Fruit fly (Drosophila melanogaster) whole organism, prepupa: ENCODE data around the gene CG43362.

ENCODE experiments used
- Blimp-1 ChIP-seq: fragments of 200-800 bp; sonication (Bioruptor generic); optimal IDR thresholded peaks from 3 replicates; lab custom pipeline; 2017; ENCODE audit warnings: missing biosample characterization, missing genetic modification characterization, mild to moderate bottlenecking, moderate library complexity, missing genetic modification reagents
- CG10669 ChIP-seq: fragments of 200-800 bp; sonication (Bioruptor generic); optimal IDR thresholded peaks from 3 replicates; lab custom pipeline; 2018; ENCODE audit warnings: missing biosample characterization, mild to moderate bottlenecking, missing genetic modification characterization, moderate library complexity
- CG11294 ChIP-seq: fragments of 200-800 bp; sonication (Bioruptor generic); IDR thresholded peaks from 2 replicates; pipeline ENCODE4 v1.3.6; 2022; ENCODE audit warnings: missing biosample characterization, missing genetic modification characterization
- CG11762 ChIP-seq: fragments of 200-800 bp; sonication (Bioruptor generic); optimal IDR thresholded peaks from 3 replicates; lab custom pipeline; 2016; ENCODE audit warnings: missing biosample characterization, missing genetic modification characterization; ENCODE audit not compliant: insufficient read depth
- CG11902 ChIP-seq: fragments of 200-800 bp; sonication (Bioruptor generic); optimal IDR thresholded peaks from 3 replicates; lab custom pipeline; 2016; ENCODE audit warnings: missing biosample characterization, missing genetic modification characterization
- CG1621 ChIP-seq: fragments of 200-800 bp; sonication (Bioruptor generic); optimal IDR thresholded peaks from 3 replicates; lab custom pipeline; 2018; ENCODE audit warnings: missing biosample characterization, mild to moderate bottlenecking, missing genetic modification characterization
- CG16779 ChIP-seq: fragments of 200-800 bp; sonication (Bioruptor generic); optimal IDR thresholded peaks from 3 replicates; lab custom pipeline; 2017; ENCODE audit warnings: missing biosample characterization, mild to moderate bottlenecking, missing genetic modification characterization
- CG31627 ChIP-seq: fragments of 200-800 bp; sonication (Bioruptor generic); optimal IDR thresholded peaks from 3 replicates; lab custom pipeline; 2016; ENCODE audit warnings: missing biosample characterization, missing genetic modification characterization
- CG32006 ChIP-seq: fragments of 200-800 bp; sonication (Bioruptor generic); optimal IDR thresholded peaks from 3 replicates; lab custom pipeline; 2017; ENCODE audit warnings: missing biosample characterization, mild to moderate bottlenecking, missing genetic modification characterization
- CG34406 ChIP-seq: fragments of 200-800 bp; sonication (Bioruptor generic); optimal IDR thresholded peaks from 3 replicates; lab custom pipeline; 2016; ENCODE audit warnings: missing biosample characterization, missing genetic modification characterization
- CG4318 ChIP-seq: fragments of 200-800 bp; sonication (Bioruptor generic); optimal IDR thresholded peaks from 3 replicates; lab custom pipeline; 2017; ENCODE audit warnings: missing biosample characterization, mild to moderate bottlenecking, missing genetic modification characterization
- CG6163 ChIP-seq: fragments of 200-800 bp; sonication (Bioruptor generic); IDR thresholded peaks from 3 replicates; pipeline ENCODE4 v1.3.6; 2022; ENCODE audit warnings: missing biosample characterization, missing genetic modification characterization
- CG6792 ChIP-seq: fragments of 200-800 bp; sonication (Bioruptor generic); optimal IDR thresholded peaks from 3 replicates; lab custom pipeline; 2016; ENCODE audit warnings: missing biosample characterization, missing genetic modification characterization
- CG6808 ChIP-seq: fragments of 200-800 bp; sonication (Bioruptor generic); optimal IDR thresholded peaks from 3 replicates; lab custom pipeline; 2017; ENCODE audit warnings: missing biosample characterization, missing genetic modification characterization, mild to moderate bottlenecking, moderate library complexity, missing genetic modification reagents
- CG8119 ChIP-seq: fragments of 200-800 bp; sonication (Bioruptor generic); IDR thresholded peaks from 3 replicates; pipeline ENCODE4 v1.3.6; 2022; ENCODE audit warnings: missing biosample characterization, missing genetic modification characterization
- CG8319 ChIP-seq: fragments of 200-800 bp; sonication (Bioruptor generic); optimal IDR thresholded peaks from 3 replicates; lab custom pipeline; 2016; ENCODE audit warnings: missing biosample characterization, missing genetic modification characterization
- CG9139 ChIP-seq: fragments of 200-800 bp; sonication (Bioruptor generic); optimal IDR thresholded peaks from 3 replicates; lab custom pipeline; 2017; ENCODE audit warnings: missing biosample characterization, mild to moderate bottlenecking, missing genetic modification characterization
- Eip75B ChIP-seq: fragments of 200-800 bp; sonication (Bioruptor generic); optimal IDR thresholded peaks from 3 replicates; lab custom pipeline; 2016; ENCODE audit warnings: missing biosample characterization, missing genetic modification characterization
- Eip78C ChIP-seq: fragments of 200-800 bp; sonication (Bioruptor generic); peaks from one replicate; lab custom pipeline; 2016; ENCODE audit warnings: missing biosample characterization, missing genetic modification characterization
- Eip93F ChIP-seq: fragments of 200-800 bp; sonication (Bioruptor generic); optimal IDR thresholded peaks from 2 replicates; lab custom pipeline; 2016; ENCODE audit warnings: missing biosample characterization, mild to moderate bottlenecking, missing genetic modification characterization
- Ets21C ChIP-seq: fragments of 200-800 bp; sonication (Bioruptor generic); optimal IDR thresholded peaks from 3 replicates; lab custom pipeline; 2016; ENCODE audit warnings: missing biosample characterization, missing genetic modification characterization
- Ets96B ChIP-seq: fragments of 200-800 bp; optimal IDR thresholded peaks from 2 replicates; lab custom pipeline; 2019; ENCODE audit warnings: missing biosample characterization, mild to moderate bottlenecking, missing genetic modification characterization, moderate library complexity
- Hr39 ChIP-seq: fragments of 200-800 bp; sonication (Bioruptor generic); optimal IDR thresholded peaks from 2 replicates; lab custom pipeline; 2016; ENCODE audit warnings: missing biosample characterization, missing genetic modification characterization
- Hr4 ChIP-seq: fragments of 200-800 bp; sonication (Bioruptor generic); optimal IDR thresholded peaks from 3 replicates; lab custom pipeline; 2016; ENCODE audit warnings: missing biosample characterization, missing genetic modification characterization
- Lpt ChIP-seq: fragments of 200-800 bp; sonication (Bioruptor generic); optimal IDR thresholded peaks from 3 replicates; lab custom pipeline; 2016; ENCODE audit warnings: missing biosample characterization, missing genetic modification characterization
- Met ChIP-seq: fragments of 200-800 bp; sonication (Bioruptor generic); optimal IDR thresholded peaks from 3 replicates; lab custom pipeline; 2016; ENCODE audit warnings: missing biosample characterization, missing genetic modification characterization
- OdsH ChIP-seq: fragments of 200-800 bp; sonication (Bioruptor generic); optimal IDR thresholded peaks from 3 replicates; lab custom pipeline; 2016; ENCODE audit warnings: missing biosample characterization, missing genetic modification characterization
- Smox ChIP-seq: fragments of 200-800 bp; sonication (Bioruptor generic); optimal IDR thresholded peaks from 3 replicates; lab custom pipeline; 2016; ENCODE audit warnings: missing biosample characterization, missing genetic modification characterization
- Sox102F ChIP-seq: fragments of 200-800 bp; sonication (Bioruptor generic); optimal IDR thresholded peaks from 2 replicates; lab custom pipeline; 2016; ENCODE audit warnings: missing biosample characterization, mild to moderate bottlenecking, missing genetic modification characterization
- Sox14 ChIP-seq: fragments of 200-800 bp; sonication (Bioruptor generic); optimal IDR thresholded peaks from 3 replicates; lab custom pipeline; 2016; ENCODE audit warnings: missing biosample characterization, missing genetic modification characterization
- Sox15 ChIP-seq: fragments of 200-800 bp; sonication (Bioruptor generic); optimal IDR thresholded peaks from 3 replicates; lab custom pipeline; 2016; ENCODE audit warnings: missing biosample characterization, missing genetic modification characterization
- acj6 ChIP-seq: fragments of 200-800 bp; sonication (Bioruptor generic); optimal IDR thresholded peaks from 3 replicates; lab custom pipeline; 2016; ENCODE audit warnings: missing biosample characterization, missing genetic modification characterization
- cyc ChIP-seq: fragments of 200-800 bp; sonication (Bioruptor generic); optimal IDR thresholded peaks from 3 replicates; lab custom pipeline; 2016; ENCODE audit warnings: missing biosample characterization, missing genetic modification characterization
- dac ChIP-seq: fragments of 200-800 bp; sonication (Bioruptor generic); optimal IDR thresholded peaks from 2 replicates; lab custom pipeline; 2017; ENCODE audit warnings: missing biosample characterization, mild to moderate bottlenecking, missing genetic modification characterization
- dsx ChIP-seq: fragments of 200-800 bp; optimal IDR thresholded peaks from 3 replicates; lab custom pipeline; 2019; ENCODE audit warnings: missing biosample characterization, mild to moderate bottlenecking, missing genetic modification characterization, moderate library complexity; ENCODE audit not compliant: poor library complexity, severe bottlenecking
- esn ChIP-seq: fragments of 200-800 bp; sonication (Bioruptor generic); optimal IDR thresholded peaks from 2 replicates; lab custom pipeline; 2016; ENCODE audit warnings: missing biosample characterization, mild to moderate bottlenecking, missing genetic modification characterization, moderate library complexity
- fd59A ChIP-seq: fragments of 200-800 bp; sonication (Bioruptor generic); optimal IDR thresholded peaks from 2 replicates; lab custom pipeline; 2017; ENCODE audit warnings: missing biosample characterization, mild to moderate bottlenecking, missing genetic modification characterization, missing genetic modification reagents
- fd85E ChIP-seq: fragments of 200-800 bp; sonication (Bioruptor generic); optimal IDR thresholded peaks from 3 replicates; lab custom pipeline; 2016; ENCODE audit warnings: missing biosample characterization, missing genetic modification characterization
- fkh ChIP-seq: fragments of 200-800 bp; sonication (Bioruptor generic); optimal IDR thresholded peaks from 3 replicates; lab custom pipeline; 2017; ENCODE audit warnings: missing biosample characterization, mild to moderate bottlenecking, missing genetic modification characterization, moderate library complexity
- lz ChIP-seq: fragments of 200-800 bp; sonication (Bioruptor generic); optimal IDR thresholded peaks from 3 replicates; lab custom pipeline; 2016; ENCODE audit warnings: missing biosample characterization, missing genetic modification characterization
- net ChIP-seq: fragments of 200-800 bp; sonication (Bioruptor generic); optimal IDR thresholded peaks from 3 replicates; lab custom pipeline; 2016; ENCODE audit warnings: missing biosample characterization, missing genetic modification characterization
- pdm3 ChIP-seq: fragments of 200-800 bp; sonication (Bioruptor generic); optimal IDR thresholded peaks from 3 replicates; lab custom pipeline; 2016; ENCODE audit warnings: missing biosample characterization, missing genetic modification characterization
- spab ChIP-seq: fragments of 200-800 bp; sonication (Bioruptor generic); optimal IDR thresholded peaks from 2 replicates; lab custom pipeline; 2017; ENCODE audit warnings: missing biosample characterization, mild to moderate bottlenecking, missing genetic modification characterization, missing genetic modification reagents
- svp ChIP-seq: fragments of 200-800 bp; sonication (Bioruptor generic); peaks from one replicate; lab custom pipeline; 2016; ENCODE audit warnings: missing biosample characterization, missing genetic modification characterization
- vri ChIP-seq: fragments of 200-800 bp; sonication (Bioruptor generic); optimal IDR thresholded peaks from 3 replicates; lab custom pipeline; 2016; ENCODE audit warnings: missing biosample characterization, mild to moderate bottlenecking, missing genetic modification characterization

Gene CG43362

DNA sequence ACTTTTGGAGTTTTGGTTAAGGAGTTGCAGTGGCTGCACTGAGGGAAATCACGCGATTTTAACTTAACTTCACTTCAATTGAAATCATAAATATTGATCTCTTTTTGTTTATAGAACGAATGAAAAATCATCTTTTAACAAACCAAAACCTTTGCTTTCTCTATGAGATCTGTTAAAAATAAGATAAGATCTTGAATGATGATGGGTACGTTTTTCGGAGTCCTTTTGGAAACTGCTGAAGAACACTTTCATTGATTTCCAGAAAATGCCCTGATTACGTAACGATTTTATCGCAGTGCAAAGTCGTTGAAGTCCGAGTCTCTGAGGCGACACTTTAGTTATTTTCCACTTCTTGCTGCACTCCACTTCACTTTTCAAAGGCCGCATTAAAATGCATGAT is 21.0 kb upstream of the CG43362 start (continued):
- TF ChIP-seq fkh: no peak
- TF ChIP-seq Eip93F (GFP tag; lab: Kevin White, UChicago): peak; percentile 39
- peak; percentile 88 for TF ChIP-seq vri (GFP tag; lab: Kevin White, UChicago)
- TF ChIP-seq Eip78C: peak; percentile 97
- TF ChIP-seq CG16779 (tag; lab: Kevin White, UChicago): peak; percentile 67
- peak; percentile 75 for TF ChIP-seq CG1621 (tag; lab: Kevin White, UChicago)
- peak; percentile 93 for TF ChIP-seq cyc (GFP tag; lab: Kevin White, UChicago)
- no peak for TF ChIP-seq CG11294 (GFP tag; lab: Robert Waterston, UW)

DNA sequence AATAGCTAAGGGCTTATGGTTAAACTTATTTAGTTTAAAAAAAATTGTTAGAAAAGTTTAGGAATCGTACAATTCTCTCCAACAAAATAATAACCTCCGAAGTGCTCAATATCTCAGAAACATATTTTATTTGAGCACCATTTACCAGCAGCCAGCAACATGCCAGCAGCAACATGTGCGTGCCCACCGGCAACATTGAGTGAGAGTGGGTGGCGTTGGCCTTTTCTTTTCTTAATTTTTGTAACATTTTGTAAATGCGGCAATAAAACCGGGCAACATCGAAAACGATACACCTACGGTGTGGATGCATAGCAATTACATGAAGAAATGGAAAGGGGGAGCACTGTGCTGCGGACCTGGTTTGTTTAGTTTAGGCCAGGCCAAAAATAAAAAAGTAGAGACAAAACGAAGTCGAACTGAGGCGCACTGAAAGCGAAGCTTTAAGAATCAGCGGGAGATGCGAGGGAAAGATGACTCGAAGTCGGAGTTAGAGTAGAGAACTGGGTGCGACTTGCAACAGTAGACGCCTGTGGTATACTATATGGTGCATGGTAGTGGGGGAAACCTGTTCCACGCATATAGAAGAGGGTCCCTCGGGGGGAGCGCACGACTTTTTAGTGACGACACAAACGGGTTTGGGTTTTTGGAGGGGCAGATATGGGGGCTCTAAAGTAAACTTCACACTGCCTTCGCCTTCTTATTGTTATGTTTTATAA is 20.5 kb upstream of the CG43362 start:
- TF ChIP-seq Eip75B (GFP tag; lab: Kevin White, UChicago): no peak
- no peak for TF ChIP-seq CG32006 (GFP tag; lab: Kevin White, UChicago)
- TF ChIP-seq lz (GFP tag; lab: Kevin White, UChicago): no peak
- TF ChIP-seq CG4318 (GFP tag; lab: Kevin White, UChicago): no peak
- no peak for TF ChIP-seq Blimp-1
- no peak for TF ChIP-seq CG6792 (GFP tag; lab: Kevin White, UChicago)
- no peak for TF ChIP-seq net
- no peak for TF ChIP-seq OdsH (GFP tag; lab: Kevin White, UChicago)
- TF ChIP-seq svp (GFP tag; lab: Kevin White, UChicago): peak; percentile 25
- TF ChIP-seq Eip78C: peak; percentile 15
- TF ChIP-seq CG11902 (GFP tag; lab: Kevin White, UChicago): no peak
- no peak for TF ChIP-seq Ets96B (tag; lab: Kevin White, UChicago)
- no peak for TF ChIP-seq Smox (GFP tag; lab: Kevin White, UChicago)
- TF ChIP-seq Sox14 (GFP tag; lab: Kevin White, UChicago): no peak
- TF ChIP-seq vri (GFP tag; lab: Kevin White, UChicago): no peak
- TF ChIP-seq fkh: peak; percentile 33
- peak; percentile 8 for TF ChIP-seq Lpt (GFP tag; lab: Kevin White, UChicago)
- no peak for TF ChIP-seq CG11294 (GFP tag; lab: Robert Waterston, UW)
- no peak for TF ChIP-seq Sox15 (GFP tag; lab: Kevin White, UChicago)
- TF ChIP-seq CG6808 (GFP tag; lab: Kevin White, UChicago): no peak

DNA sequence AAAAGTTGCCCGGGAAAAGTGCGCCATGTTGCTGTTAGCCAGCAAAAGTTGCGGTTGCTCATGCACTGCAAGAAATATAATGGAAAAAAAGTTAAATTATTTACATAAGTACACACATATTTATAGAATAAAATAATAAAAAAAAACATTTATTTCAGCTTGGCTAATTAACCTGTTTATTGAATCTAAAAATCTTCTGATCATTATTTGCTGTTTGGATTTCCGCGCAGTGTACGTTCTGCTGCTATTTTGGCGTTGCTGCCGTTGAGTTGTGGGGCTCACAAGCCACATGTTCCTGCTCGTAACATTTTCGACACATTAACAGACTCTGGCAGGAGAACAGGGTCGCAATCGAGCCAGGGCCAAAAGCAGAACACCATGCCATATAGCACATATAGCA is 19.2 kb upstream of the CG43362 start:
- TF ChIP-seq CG9139 (peak; percentile 35), CG10669 (GFP tag; lab: Kevin White, UChicago) (peak; percentile 75), CG6808 (GFP tag; lab: Kevin White, UChicago) (peak; percentile 87), CG11762 (peak; percentile 70), svp (GFP tag; lab: Kevin White, UChicago) (peak; percentile 73), dac (GFP tag; lab: Kevin White, UChicago) (peak; percentile 59), Hr4 (GFP tag; lab: Kevin White, UChicago) (peak; percentile 54), fd85E (no peak), Ets21C (no peak), vri (GFP tag; lab: Kevin White, UChicago) (peak; percentile 77), pdm3 (peak; percentile 79), fd59A (GFP tag; lab: Kevin White, UChicago) (peak; percentile 71), CG6163 (GFP tag; lab: Robert Waterston, UW) (peak; percentile 87), Blimp-1 (peak; percentile 59), CG16779 (tag; lab: Kevin White, UChicago) (peak; percentile 37), CG8319 (GFP tag; lab: Kevin White, UChicago) (peak; percentile 60), Ets96B (tag; lab: Kevin White, UChicago) (peak; percentile 82), esn (peak; percentile 88), acj6 (GFP tag; lab: Kevin White, UChicago) (peak; percentile 87), Hr39 (GFP tag; lab: Kevin White, UChicago) (peak; percentile 51), dsx (GFP tag; lab: Kevin White, UChicago) (peak; percentile 57), lz (GFP tag; lab: Kevin White, UChicago) (peak; percentile 76), CG31627 (GFP tag; lab: Kevin White, UChicago) (peak; percentile 64), Met (GFP tag; lab: Kevin White, UChicago) (peak; percentile 85), CG34406 (GFP tag; lab: Kevin White, UChicago) (peak; percentile 79), CG32006 (GFP tag; lab: Kevin White, UChicago) (peak; percentile 86), Smox (GFP tag; lab: Kevin White, UChicago) (peak; percentile 68), spab (GFP tag; lab: Kevin White, UChicago) (peak; percentile 86), Sox102F (GFP tag; lab: Kevin White, UChicago) (peak; percentile 83), CG8119 (peak; percentile 82), Eip75B (GFP tag; lab: Kevin White, UChicago) (peak; percentile 65), cyc (GFP tag; lab: Kevin White, UChicago) (peak; percentile 57)
